Fruit fly (Drosophila melanogaster): ENCODE measurements around the gene Gas41.
A peak's percentile ranks its signal among the peaks of the same experiment; 100 is the strongest.

The Gas41 gene

DNA sequence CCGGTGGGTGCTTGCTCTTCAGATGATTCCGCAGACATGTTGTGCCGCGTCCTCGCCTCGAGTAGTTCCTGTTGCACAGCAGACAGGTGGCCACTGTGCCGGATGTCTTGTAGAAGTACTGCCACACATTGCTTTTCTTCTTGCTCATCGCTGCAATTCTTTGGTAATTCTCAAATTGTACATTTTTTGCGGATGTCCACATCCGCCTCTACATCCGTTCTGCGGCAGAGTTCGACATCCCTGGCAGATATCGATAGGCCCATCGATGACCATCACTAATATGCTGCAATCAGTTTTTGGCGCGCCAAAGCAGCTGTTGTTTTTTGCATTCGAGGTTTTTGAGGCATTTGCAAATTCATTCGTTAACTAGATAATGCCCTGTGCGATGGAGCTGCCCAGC lies 6.7 kb upstream of the Gas41 start, which contains the start of the genes CG13775 and CG3430 (continued):
- TF ChIP-seq CG42726 (GFP tag; IDR thresholded peaks at IDR 0.05; ENCODE audit: partially characterized antibody), result peak; percentile 66; the same call in 1 of the 2 replicates
- TF ChIP-seq Gsc (GFP tag; IDR thresholded peaks at IDR 0.05), result no peak
- no peak for TF ChIP-seq Abd-B (GFP tag; optimal IDR thresholded peaks at IDR 0.05)
- TF ChIP-seq CG4360 (GFP tag; IDR thresholded peaks at IDR 0.05), result no peak
- peak; percentile 91 for TF ChIP-seq row (GFP tag; IDR thresholded peaks at IDR 0.05)
- no peak for TF ChIP-seq CG17359 (tag; optimal IDR thresholded peaks at IDR 0.05)
- TF ChIP-seq nau (GFP tag; optimal IDR thresholded peaks at IDR 0.05), result no peak
- TF ChIP-seq CG1603 (tag; optimal IDR thresholded peaks at IDR 0.05), result no peak
- peak; percentile 27 for TF ChIP-seq CoRest (tag; optimal IDR thresholded peaks at IDR 0.05)
- no peak for TF ChIP-seq ems (GFP tag; optimal IDR thresholded peaks at IDR 0.05)
- TF ChIP-seq Dip3 (GFP tag; optimal IDR thresholded peaks at IDR 0.05), result no peak
- peak; percentile 28 for TF ChIP-seq pb (GFP tag; optimal IDR thresholded peaks at IDR 0.05)
- no peak for TF ChIP-seq CG7745 (tag; optimal IDR thresholded peaks at IDR 0.05)
- no peak for TF ChIP-seq lmd (GFP tag; IDR thresholded peaks at IDR 0.05)
- TF ChIP-seq CG1647 (GFP tag; optimal IDR thresholded peaks at IDR 0.05), result no peak
- TF ChIP-seq trem (tag; optimal IDR thresholded peaks at IDR 0.05), result peak; percentile 23
- no peak for TF ChIP-seq Nf-YA (GFP tag; IDR thresholded peaks at IDR 0.05)
- no peak for TF ChIP-seq CG2875 (GFP tag; optimal IDR thresholded peaks at IDR 0.05)
- peak; percentile 67 for TF ChIP-seq slbo (GFP tag; IDR thresholded peaks at IDR 0.05)
- TF ChIP-seq cas (GFP tag; IDR thresholded peaks at IDR 0.05), result 0 out of 2 replicates have a peak, but pooled peaks have one; percentile 32
- TF ChIP-seq sd (tag; optimal IDR thresholded peaks at IDR 0.05), result no peak
- peak; percentile 22 for TF ChIP-seq Sry-β (GFP tag; optimal IDR thresholded peaks at IDR 0.05)
- TF ChIP-seq fd96Cb (tag; optimal IDR thresholded peaks at IDR 0.05), result no peak
- no peak for TF ChIP-seq CG3726 (GFP tag; IDR thresholded peaks at IDR 0.05)
- peak; percentile 44 for TF ChIP-seq CG12659 (GFP tag; optimal IDR thresholded peaks at IDR 0.05)
- no peak for TF ChIP-seq Deaf1 (tag; optimal IDR thresholded peaks at IDR 0.05)
- TF ChIP-seq CG18599 (GFP tag; optimal IDR thresholded peaks at IDR 0.05), result no peak
- peak; percentile 25 for TF ChIP-seq Camta (GFP tag; optimal IDR thresholded peaks at IDR 0.05)
- no peak for TF ChIP-seq ewg (GFP tag; optimal IDR thresholded peaks at IDR 0.05)
- TF ChIP-seq HmgD (GFP tag; optimal IDR thresholded peaks at IDR 0.05), result peak; percentile 39
- TF ChIP-seq Sox100B (GFP tag; optimal IDR thresholded peaks at IDR 0.05), result no peak
- TF ChIP-seq slp2 (GFP tag; optimal IDR thresholded peaks at IDR 0.05), result no peak
- peak; percentile 10 for TF ChIP-seq CG33557 (GFP tag; optimal IDR thresholded peaks at IDR 0.05)
- TF ChIP-seq ssp (GFP tag; IDR thresholded peaks at IDR 0.05), result no peak
- peak; percentile 96 for TF ChIP-seq MBD-R2 (GFP tag; IDR thresholded peaks at IDR 0.05)
- TF ChIP-seq repo (GFP tag; optimal IDR thresholded peaks at IDR 0.05), result peak; percentile 28
- TF ChIP-seq Dfd (GFP tag; optimal IDR thresholded peaks at IDR 0.05), result no peak
- no peak for TF ChIP-seq CG1529 (GFP tag; optimal IDR thresholded peaks at IDR 0.05)
- TF ChIP-seq CG8388 (GFP tag; optimal IDR thresholded peaks at IDR 0.05), result no peak
- no peak for TF ChIP-seq Ravus (GFP tag; IDR thresholded peaks at IDR 0.05)
- TF ChIP-seq CG6791 (GFP tag; IDR thresholded peaks at IDR 0.05; ENCODE audit: partially characterized antibody), result peak; percentile 56; the same call in 2 of the 3 replicates
- peak; percentile 93 for TF ChIP-seq Ets97D (GFP tag; optimal IDR thresholded peaks at IDR 0.05)
- TF ChIP-seq CG11456 (GFP tag; IDR thresholded peaks at IDR 0.05), result peak; percentile 58; the same call in 2 of the 3 replicates
- TF ChIP-seq CG4282 (GFP tag; optimal IDR thresholded peaks at IDR 0.05), result no peak
- no peak for TF ChIP-seq CG31388 (GFP tag; optimal IDR thresholded peaks at IDR 0.05)
- no peak for TF ChIP-seq usp (GFP tag; optimal IDR thresholded peaks at IDR 0.05)
- peak; percentile 79 for TF ChIP-seq BEAF-32 (GFP tag; optimal IDR thresholded peaks at IDR 0.05)
- TF ChIP-seq Ada2b (GFP tag; IDR thresholded peaks at IDR 0.05), result no peak
- TF ChIP-seq CG30403 (GFP tag; optimal IDR thresholded peaks at IDR 0.05), result peak; percentile 26
- TF ChIP-seq Aef1 (GFP tag; IDR thresholded peaks at IDR 0.05), result no peak
- peak; percentile 66 for TF ChIP-seq chm (GFP tag; IDR thresholded peaks at IDR 0.05)
- peak; percentile 17 for TF ChIP-seq CG30020 (tag; optimal IDR thresholded peaks at IDR 0.05)

Data from whole organism, embryonic.